Worm (Caenorhabditis elegans): ENCODE measurements around the gene F59B8.1.

Gene F59B8.1

DNA sequence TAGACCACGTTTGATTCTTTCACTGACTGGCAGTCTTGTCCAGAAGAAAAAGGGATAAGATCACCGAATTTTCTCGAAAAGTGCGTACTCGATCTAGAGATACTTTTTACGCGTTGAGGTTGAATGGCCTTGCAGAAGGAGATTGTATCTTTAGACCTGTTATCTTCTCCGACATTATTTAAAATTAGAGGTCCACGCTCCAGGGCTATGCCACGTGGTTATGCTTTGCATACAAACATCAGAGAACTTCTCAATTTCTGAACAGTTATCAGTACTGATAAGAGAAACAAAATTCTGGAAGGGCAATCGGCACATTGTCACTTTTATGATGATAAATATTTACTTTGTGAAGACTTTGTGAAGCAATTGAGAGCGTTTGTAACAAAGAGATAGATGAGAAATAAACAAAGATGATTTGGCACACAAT, 14.1 kb downstream of the F59B8.1 start:
- peak; percentile 60 for TF ChIP-seq nhr-6 (tag; optimal IDR thresholded peaks at IDR 0.05)
- 0 out of 2 replicates have a peak, but pooled peaks have one; percentile 8 for TF ChIP-seq lin-1 (GFP tag; IDR thresholded peaks at IDR 0.05)
- TF ChIP-seq mxl-3 (GFP tag; optimal IDR thresholded peaks at IDR 0.05) = peak; percentile 92
- no peak for TF ChIP-seq vab-7 (GFP tag; IDR thresholded peaks at IDR 0.05)
- TF ChIP-seq mdl-1 (tag; optimal IDR thresholded peaks at IDR 0.05) = peak in 1 of 2 experiments; percentile 88
- peak; percentile 49 for TF ChIP-seq nhr-10 (tag; optimal IDR thresholded peaks at IDR 0.05)
- TF ChIP-seq unc-39 (tag; optimal IDR thresholded peaks at IDR 0.05) = no peak
- peak; percentile 56 for TF ChIP-seq lin-38 (GFP tag; IDR thresholded peaks at IDR 0.05)
- peak in 1 of 2 experiments; percentile 99 for TF ChIP-seq unc-62 (GFP tag; optimal IDR thresholded peaks at IDR 0.05 in 1 of 2)
- TF ChIP-seq unc-62 (tag; optimal IDR thresholded peaks at IDR 0.05) = no peak
- TF ChIP-seq dmd-9 (GFP tag; IDR thresholded peaks at IDR 0.05) = no peak
- TF ChIP-seq php-3 (GFP tag; IDR thresholded peaks at IDR 0.05) = peak; percentile 85
- 0 out of 2 replicates have a peak, but pooled peaks have one; percentile 48 for TF ChIP-seq madf-9 (GFP tag; conservative IDR thresholded peaks at IDR 0.05)
- no peak for TF ChIP-seq ama-1 (optimal IDR thresholded peaks at IDR 0.05)
- TF ChIP-seq hlh-11 (tag; optimal IDR thresholded peaks at IDR 0.05) = peak; percentile 90
- no peak for TF ChIP-seq lim-7 (GFP tag; IDR thresholded peaks at IDR 0.05)
- no peak for TF ChIP-seq snpc-1.2 (GFP tag; IDR thresholded peaks at IDR 0.05)
- peak; percentile 60 for TF ChIP-seq mes-2 (tag; optimal IDR thresholded peaks at IDR 0.05; ENCODE audit: poor library complexity, severe bottlenecking)
- TF ChIP-seq nhr-28 (tag; optimal IDR thresholded peaks at IDR 0.05) = peak; percentile 99
- peak; percentile 0 for TF ChIP-seq spr-1 (tag; optimal IDR thresholded peaks at IDR 0.05)
- no peak for TF ChIP-seq nhr-111 (GFP tag; optimal IDR thresholded peaks at IDR 0.05)
- TF ChIP-seq lsy-2 (tag; optimal IDR thresholded peaks at IDR 0.05) = peak in 1 of 2 experiments; percentile 69
- TF ChIP-seq hif-1 (tag; optimal IDR thresholded peaks at IDR 0.05) = peak in 1 of 2 experiments; percentile 19
- TF ChIP-seq Y75B8A.6 (GFP tag; IDR thresholded peaks at IDR 0.05) = no peak
- TF ChIP-seq ceh-20 (GFP tag; IDR thresholded peaks at IDR 0.05) = peak; percentile 9; the same call in 1 of the 2 replicates
- TF ChIP-seq sdz-12 (GFP tag; optimal IDR thresholded peaks at IDR 0.05) = peak; percentile 29
- peak; percentile 82; the same call in 1 of the 2 replicates for TF ChIP-seq mdt-29 (GFP tag; IDR thresholded peaks at IDR 0.05)
- TF ChIP-seq zfp-3 (GFP tag; conservative IDR thresholded peaks at IDR 0.05) = peak; percentile 75; the same call in 1 of the 2 replicates
- TF ChIP-seq pqm-1 (tag; optimal IDR thresholded peaks at IDR 0.05) = peak; percentile 74
- TF ChIP-seq tra-1 (GFP tag; IDR thresholded peaks at IDR 0.05) = peak; percentile 69; the same call in 1 of the 2 replicates
- TF ChIP-seq nhr-11 (tag; optimal IDR thresholded peaks at IDR 0.05) = peak; percentile 15
- peak; percentile 57 for TF ChIP-seq nhr-25 (tag; optimal IDR thresholded peaks at IDR 0.05; ENCODE audit: borderline replicate concordance, insufficient read depth)
- TF ChIP-seq T20F7.1 (GFP tag; optimal IDR thresholded peaks at IDR 0.05) = peak; percentile 58
- no peak for TF ChIP-seq ztf-7 (tag; optimal IDR thresholded peaks at IDR 0.05)
- TF ChIP-seq hlh-30 (tag; optimal IDR thresholded peaks at IDR 0.05; ENCODE audit: insufficient read depth) = peak; percentile 76
- TF ChIP-seq ceh-28 (tag; optimal IDR thresholded peaks at IDR 0.05) = no peak
- TF ChIP-seq dmd-8 (GFP tag; IDR thresholded peaks at IDR 0.05) = no peak
- peak; percentile 86 for TF ChIP-seq nhr-102 (tag; optimal IDR thresholded peaks at IDR 0.05)
- TF ChIP-seq zag-1 (tag; optimal IDR thresholded peaks at IDR 0.05) = no peak
- TF ChIP-seq pha-4 (GFP tag; IDR thresholded peaks at IDR 0.05) = peak; percentile 59
- peak; percentile 78 for TF ChIP-seq pha-4 (tag; optimal IDR thresholded peaks at IDR 0.05)
- no peak for TF ChIP-seq ceh-82 (tag; optimal IDR thresholded peaks at IDR 0.05)
- peak; percentile 90 for TF ChIP-seq aha-1 (tag)
- peak; percentile 91 for TF ChIP-seq dmd-6 (GFP tag; IDR thresholded peaks at IDR 0.05)
- TF ChIP-seq T26A8.4 (GFP tag; IDR thresholded peaks at IDR 0.05) = 0 out of 2 replicates have a peak, but pooled peaks have one; percentile 44
- peak; percentile 5 for TF ChIP-seq spr-3 (GFP tag; optimal IDR thresholded peaks at IDR 0.05)
- TF ChIP-seq madf-5 (GFP tag; IDR thresholded peaks at IDR 0.05) = no peak
- TF ChIP-seq daf-16 (GFP tag; optimal IDR thresholded peaks at IDR 0.05) = peak in 1 of 2 experiments; percentile 77
- peak; percentile 100 for TF ChIP-seq daf-16 (tag; optimal IDR thresholded peaks at IDR 0.05)
- peak; percentile 6 for TF ChIP-seq jun-1 (tag; optimal IDR thresholded peaks at IDR 0.05)
- peak; percentile 74 for TF ChIP-seq nhr-77 (tag; optimal IDR thresholded peaks at IDR 0.05)

Data from whole organism, L4 larva.